Worm (Caenorhabditis elegans) whole organism, early embryonic: ENCODE results near the gene vps-41.

ENCODE experiments used
- F13C5.2 ChIP-seq: sonication (generic microtip); optimal IDR thresholded peaks from 2 replicates; lab custom pipeline; 2017; ENCODE audit warnings: mild to moderate bottlenecking, missing genetic modification characterization, inconsistent platforms, missing compliant biosample characterization
- ama-1 ChIP-seq: fragments of 150-350 bp; optimal IDR thresholded peaks from 2 replicates; lab custom pipeline; 2014
- ceh-13 ChIP-seq: fragments of 200-800 bp; sonication (Bioruptor generic); optimal IDR thresholded peaks from 2 replicates; lab custom pipeline; 2018; ENCODE audit warnings: mild to moderate bottlenecking, missing genetic modification characterization, missing compliant biosample characterization
- hmg-4 ChIP-seq: fragments of 200-800 bp; sonication (Bioruptor generic); optimal IDR thresholded peaks from 2 replicates; lab custom pipeline; 2018; ENCODE audit warnings: mild to moderate bottlenecking, missing genetic modification characterization, missing compliant biosample characterization
- hnd-1 ChIP-seq: sonication (generic microtip); optimal IDR thresholded peaks from 2 replicates; lab custom pipeline; 2016; ENCODE audit warnings: missing genetic modification characterization, missing compliant biosample characterization
- pes-1 ChIP-seq: fragments of 200-800 bp; sonication (Bioruptor generic); IDR thresholded peaks from 2 replicates; pipeline ENCODE4 v1.3.6; 2022; ENCODE audit warnings: missing genetic modification reagents, missing genetic modification characterization, missing compliant biosample characterization
- sea-1 ChIP-seq: fragments of 200-800 bp; sonication (Bioruptor generic); conservative IDR thresholded peaks from 2 replicates; pipeline ENCODE4 v1.3.6; 2022; ENCODE audit warnings: missing genetic modification characterization, missing compliant biosample characterization

- TF ChIP-seq pes-1 (GFP tag; lab: Robert Waterston, UW) (no peak), ceh-13 (GFP tag; lab: Kevin White, UChicago) (no peak), sea-1 (GFP tag; lab: Robert Waterston, UW) (no peak), F13C5.2 (tag; lab: Kevin White, UChicago) (no peak), hmg-4 (GFP tag; lab: Kevin White, UChicago) (no peak), hnd-1 (tag; lab: Kevin White, UChicago) (no peak), ama-1 (lab: Kevin White, UChicago) (no peak)
Measured at ce11 chrX:5248754-5249153, 34.9 kb upstream of the vps-41 start.
